Fruit fly (Drosophila melanogaster) whole organism, embryonic: ENCODE data around the gene CG44838.

Experiments used
- Bgb ChIP-seq: fragments of 200-800 bp; sonication (Bioruptor generic); IDR thresholded peaks from 2 replicates; pipeline ENCODE4 v1.3.6; 2022; ENCODE audit warnings: missing biosample characterization, missing genetic modification characterization; ENCODE audit not compliant: partially characterized antibody
- CG10274 ChIP-seq: fragments of 200-800 bp; sonication (Bioruptor generic); optimal IDR thresholded peaks from 3 replicates; lab custom pipeline; 2017; ENCODE audit warnings: missing biosample characterization, mild to moderate bottlenecking, missing genetic modification characterization
- CG10321 ChIP-seq: fragments of 200-800 bp; sonication (Bioruptor generic); IDR thresholded peaks from 2 replicates; pipeline ENCODE4 v1.3.6; 2022; ENCODE audit warnings: missing biosample characterization, missing genetic modification characterization
- CG10431 ChIP-seq: fragments of 200-800 bp; sonication (Bioruptor generic); optimal IDR thresholded peaks from 3 replicates; lab custom pipeline; 2018; ENCODE audit warnings: missing biosample characterization, mild to moderate bottlenecking, missing genetic modification characterization
- CG10654 ChIP-seq: fragments of 200-800 bp; sonication (Bioruptor generic); optimal IDR thresholded peaks from 2 replicates; lab custom pipeline; 2016; ENCODE audit warnings: missing biosample characterization, missing genetic modification characterization
- CG11723 ChIP-seq: fragments of 200-800 bp; sonication (Bioruptor generic); optimal IDR thresholded peaks from 2 replicates; lab custom pipeline; 2017; ENCODE audit warnings: missing biosample characterization, mild to moderate bottlenecking, missing genetic modification characterization
- CG12155 ChIP-seq: fragments of 200-800 bp; sonication (Bioruptor generic); optimal IDR thresholded peaks from 3 replicates; lab custom pipeline; 2016; ENCODE audit warnings: missing biosample characterization, missing genetic modification characterization
- CG13775 ChIP-seq: fragments of 200-800 bp; sonication (Bioruptor generic); optimal IDR thresholded peaks from 3 replicates; lab custom pipeline; 2017; ENCODE audit warnings: missing biosample characterization, mild to moderate bottlenecking, missing genetic modification characterization
- CG15696 ChIP-seq: fragments of 200-800 bp; sonication (Bioruptor generic); optimal IDR thresholded peaks from 2 replicates; lab custom pipeline; 2019; ENCODE audit warnings: missing biosample characterization, mild to moderate bottlenecking, missing genetic modification characterization, moderate library complexity
- CG1792 ChIP-seq: fragments of 200-800 bp; sonication (Bioruptor generic); optimal IDR thresholded peaks from 2 replicates; lab custom pipeline; 2016; ENCODE audit warnings: missing biosample characterization, missing genetic modification characterization
- CG18011 ChIP-seq: fragments of 200-800 bp; sonication (Bioruptor generic); optimal IDR thresholded peaks from 2 replicates; lab custom pipeline; 2017; ENCODE audit warnings: missing biosample characterization, missing genetic modification characterization, mild to moderate bottlenecking, moderate library complexity, missing genotype
- CG18262 ChIP-seq: fragments of 200-800 bp; optimal IDR thresholded peaks from 3 replicates; lab custom pipeline; 2019; ENCODE audit warnings: missing biosample characterization, mild to moderate bottlenecking, missing genetic modification characterization, moderate library complexity
- CG2875 ChIP-seq: fragments of 200-800 bp; sonication (Bioruptor generic); optimal IDR thresholded peaks from 2 replicates; lab custom pipeline; 2017; ENCODE audit warnings: missing biosample characterization, mild to moderate bottlenecking, missing genetic modification characterization, missing genetic modification reagents
- CG31441 ChIP-seq: fragments of 200-800 bp; sonication (Bioruptor generic); IDR thresholded peaks from 2 replicates; pipeline ENCODE4 v1.3.6; 2022; ENCODE audit warnings: missing biosample characterization, missing genetic modification characterization
- CG32767 ChIP-seq: fragments of 200-800 bp; sonication (Bioruptor generic); IDR thresholded peaks from 2 replicates; pipeline ENCODE4 v1.3.6; 2022; ENCODE audit warnings: missing biosample characterization, missing genetic modification characterization
- CG34376 ChIP-seq: fragments of 200-800 bp; sonication (Bioruptor generic); optimal IDR thresholded peaks from 2 replicates; lab custom pipeline; 2018; ENCODE audit warnings: missing biosample characterization, mild to moderate bottlenecking, missing genetic modification characterization
- CG42726 ChIP-seq: fragments of 200-800 bp; sonication (Bioruptor generic); IDR thresholded peaks from 2 replicates; pipeline ENCODE4 v1.3.6; 2022; ENCODE audit warnings: missing biosample characterization, missing genetic modification characterization; ENCODE audit not compliant: partially characterized antibody
- CG4424 ChIP-seq: fragments of 200-800 bp; sonication (Bioruptor generic); optimal IDR thresholded peaks from 3 replicates; lab custom pipeline; 2016; ENCODE audit warnings: missing biosample characterization, missing genetic modification characterization
- CG6689 ChIP-seq: fragments of 200-800 bp; sonication (Bioruptor generic); IDR thresholded peaks from 2 replicates; pipeline ENCODE4 v1.3.6; 2022; ENCODE audit warnings: missing biosample characterization, missing genetic modification characterization
- CkIIα-i1 ChIP-seq: fragments of 200-800 bp; sonication (Bioruptor generic); IDR thresholded peaks from 2 replicates; pipeline ENCODE4 v1.3.6; 2022; ENCODE audit warnings: missing biosample characterization, missing genetic modification characterization
- CoRest ChIP-seq: fragments of 200-800 bp; sonication (Bioruptor generic); optimal IDR thresholded peaks from 3 replicates; lab custom pipeline; 2018; ENCODE audit warnings: missing biosample characterization, mild to moderate bottlenecking, missing genetic modification characterization, moderate library complexity
- D19B ChIP-seq: fragments of 200-800 bp; sonication (Bioruptor generic); optimal IDR thresholded peaks from 2 replicates; lab custom pipeline; 2017; ENCODE audit warnings: missing biosample characterization, mild to moderate bottlenecking, missing genetic modification characterization
- HmgD ChIP-seq: fragments of 200-800 bp; sonication (Bioruptor generic); optimal IDR thresholded peaks from 3 replicates; lab custom pipeline; 2016; ENCODE audit warnings: missing biosample characterization, missing genetic modification characterization
- HmgZ ChIP-seq: fragments of 200-800 bp; sonication (Bioruptor generic); optimal IDR thresholded peaks from 2 replicates; lab custom pipeline; 2018; ENCODE audit warnings: missing biosample characterization, mild to moderate bottlenecking, missing genetic modification characterization
- Hr3 ChIP-seq: fragments of 200-800 bp; sonication (Bioruptor generic); optimal IDR thresholded peaks from 3 replicates; lab custom pipeline; 2016; ENCODE audit warnings: missing biosample characterization, missing genetic modification characterization
- Lim3 ChIP-seq: fragments of 200-800 bp; sonication (Bioruptor generic); IDR thresholded peaks from 2 replicates; pipeline ENCODE4 v1.3.6; 2022; ENCODE audit warnings: missing biosample characterization, missing genetic modification characterization
- Oaz ChIP-seq: fragments of 200-800 bp; sonication (Bioruptor generic); IDR thresholded peaks from 2 replicates; pipeline ENCODE4 v1.3.6; 2022; ENCODE audit warnings: missing biosample characterization, missing genetic modification characterization
- YL-1 ChIP-seq: fragments of 200-800 bp; sonication (Bioruptor generic); optimal IDR thresholded peaks from 3 replicates; lab custom pipeline; 2017; ENCODE audit warnings: missing biosample characterization, mild to moderate bottlenecking, missing genetic modification characterization
- abd-A ChIP-seq: fragments of 200-800 bp; sonication (Bioruptor generic); optimal IDR thresholded peaks from 3 replicates; lab custom pipeline; 2019; ENCODE audit warnings: missing biosample characterization, mild to moderate bottlenecking, missing genetic modification characterization, moderate library complexity
- ac ChIP-seq: fragments of 200-800 bp; sonication (Bioruptor generic); optimal IDR thresholded peaks from 3 replicates; lab custom pipeline; 2017; ENCODE audit warnings: missing biosample characterization, mild to moderate bottlenecking, missing genetic modification characterization
- corto ChIP-seq: fragments of 200-800 bp; sonication (Bioruptor generic); optimal IDR thresholded peaks from 2 replicates; lab custom pipeline; 2016; ENCODE audit warnings: missing biosample characterization, mild to moderate bottlenecking, missing genetic modification characterization, moderate library complexity
- dmrt11E ChIP-seq: fragments of 200-800 bp; sonication (Bioruptor generic); optimal IDR thresholded peaks from 3 replicates; lab custom pipeline; 2018; ENCODE audit warnings: missing biosample characterization, mild to moderate bottlenecking, missing genetic modification characterization, moderate library complexity
- fd96Cb ChIP-seq: fragments of 200-800 bp; sonication (Bioruptor generic); optimal IDR thresholded peaks from 2 replicates; lab custom pipeline; 2018; ENCODE audit warnings: missing biosample characterization, mild to moderate bottlenecking, missing genetic modification characterization, moderate library complexity
- ftz-f1 ChIP-seq: fragments of 200-800 bp; sonication (Bioruptor generic); optimal IDR thresholded peaks from 2 replicates; lab custom pipeline; 2016; ENCODE audit warnings: missing biosample characterization, missing genetic modification characterization
- gem ChIP-seq: fragments of 200-800 bp; sonication (Bioruptor generic); optimal IDR thresholded peaks from 2 replicates; lab custom pipeline; 2019; ENCODE audit warnings: missing biosample characterization, mild to moderate bottlenecking, missing genetic modification characterization, moderate library complexity
- ind ChIP-seq: fragments of 200-800 bp; sonication (Bioruptor generic); optimal IDR thresholded peaks from 3 replicates; lab custom pipeline; 2016; ENCODE audit warnings: missing biosample characterization, missing genetic modification characterization
- jigr1 ChIP-seq: fragments of 200-800 bp; sonication (Bioruptor generic); IDR thresholded peaks from 3 replicates; pipeline ENCODE4 v1.3.6; 2022; ENCODE audit warnings: missing biosample characterization, missing genetic modification characterization
- kay ChIP-seq: fragments of 200-800 bp; sonication (Bioruptor generic); optimal IDR thresholded peaks from 2 replicates; lab custom pipeline; 2016; ENCODE audit warnings: missing biosample characterization, missing genetic modification characterization
- lbe ChIP-seq: fragments of 200-800 bp; sonication (Bioruptor generic); optimal IDR thresholded peaks from 2 replicates; lab custom pipeline; 2016; ENCODE audit warnings: missing biosample characterization, mild to moderate bottlenecking, missing genetic modification characterization
- peb ChIP-seq: fragments of 200-800 bp; sonication (Bioruptor generic); IDR thresholded peaks from 2 replicates; pipeline ENCODE4 v1.3.6; 2022; ENCODE audit warnings: missing biosample characterization, missing genetic modification characterization
- tin ChIP-seq: fragments of 200-800 bp; sonication (Bioruptor generic); optimal IDR thresholded peaks from 3 replicates; lab custom pipeline; 2016; ENCODE audit warnings: missing biosample characterization, missing genetic modification characterization
- tna ChIP-seq: fragments of 200-800 bp; sonication (Bioruptor generic); IDR thresholded peaks from 2 replicates; pipeline ENCODE4 v1.3.6; 2022; ENCODE audit warnings: missing biosample characterization, missing genetic modification characterization; ENCODE audit not compliant: partially characterized antibody
- trem ChIP-seq: fragments of 200-800 bp; optimal IDR thresholded peaks from 3 replicates; lab custom pipeline; 2019; ENCODE audit warnings: missing biosample characterization, mild to moderate bottlenecking, missing genetic modification characterization, moderate library complexity
- wdn ChIP-seq: fragments of 200-800 bp; sonication (Bioruptor generic); IDR thresholded peaks from 2 replicates; pipeline ENCODE4 v1.3.6; 2022; ENCODE audit warnings: missing biosample characterization, missing genetic modification characterization
- wek ChIP-seq: fragments of 200-800 bp; sonication (Bioruptor generic); optimal IDR thresholded peaks from 3 replicates; lab custom pipeline; 2018; ENCODE audit warnings: missing biosample characterization, mild to moderate bottlenecking, missing genetic modification characterization, moderate library complexity
- z ChIP-seq: fragments of 200-800 bp; sonication (Bioruptor generic); IDR thresholded peaks from 3 replicates; pipeline ENCODE4 v1.3.6; 2022; ENCODE audit warnings: missing biosample characterization, missing genetic modification characterization
- zen ChIP-seq: fragments of 200-800 bp; sonication (Bioruptor generic); optimal IDR thresholded peaks from 3 replicates; lab custom pipeline; 2018; ENCODE audit warnings: missing biosample characterization, mild to moderate bottlenecking, missing genetic modification characterization, moderate library complexity

CG44838 gene

dm6 chr3L:9461670-9462246 is 908 bp downstream of the CG44838 start (continued):
- TF ChIP-seq peb (peak; percentile 12; the same call in 1 of the 2 replicates), Hr3 (GFP tag; lab: Kevin White, UChicago) (no peak), gem (tag; lab: Kevin White, UChicago) (peak; percentile 18), Oaz (GFP tag; lab: Robert Waterston, UW) (0 out of 2 replicates have a peak, but pooled peaks have one; percentile 19), ind (GFP tag; lab: Kevin White, UChicago) (peak; percentile 49), HmgZ (tag; lab: Kevin White, UChicago) (peak; percentile 19), CG13775 (GFP tag; lab: Kevin White, UChicago) (no peak)

dm6 chr3L:9462247-9462769 is 1.5 kb downstream of the CG44838 start:
- TF ChIP-seq HmgD (GFP tag; lab: Kevin White, UChicago), result no peak
- no peak for TF ChIP-seq CkIIα-i1
- peak; percentile 50 for TF ChIP-seq wdn (GFP tag; lab: Robert Waterston, UW)
- no peak; the same call in 2 of the 3 replicates for TF ChIP-seq z (GFP tag; lab: Robert Waterston, UW)
- TF ChIP-seq CG15696, result peak; percentile 90
- TF ChIP-seq CG4424, result peak; percentile 84
- TF ChIP-seq wek, result peak; percentile 9
- peak; percentile 78 for TF ChIP-seq CG32767 (GFP tag; lab: Robert Waterston, UW)
- TF ChIP-seq dmrt11E (tag; lab: Kevin White, UChicago), result peak; percentile 94
- no peak for TF ChIP-seq ftz-f1 (GFP tag; lab: Kevin White, UChicago)
- TF ChIP-seq CG18262 (tag; lab: Kevin White, UChicago), result peak; percentile 97
- no peak for TF ChIP-seq Lim3 (GFP tag; lab: Robert Waterston, UW)
- peak; percentile 92 for TF ChIP-seq CoRest (tag; lab: Kevin White, UChicago)
- TF ChIP-seq corto (GFP tag; lab: Kevin White, UChicago), result peak; percentile 56
- peak; percentile 72 for TF ChIP-seq D19B
- peak; percentile 86 for TF ChIP-seq tin (GFP tag; lab: Kevin White, UChicago)
- TF ChIP-seq HmgZ (tag; lab: Kevin White, UChicago), result peak; percentile 88
- no peak for TF ChIP-seq tna (GFP tag; lab: Robert Waterston, UW)
- TF ChIP-seq CG31441 (GFP tag; lab: Robert Waterston, UW), result peak; percentile 92
- 0 out of 3 replicates have a peak, but pooled peaks have one; percentile 30 for TF ChIP-seq jigr1 (GFP tag; lab: Robert Waterston, UW)
- TF ChIP-seq CG10654 (GFP tag; lab: Kevin White, UChicago), result peak; percentile 74
- peak; percentile 10; the same call in 1 of the 2 replicates for TF ChIP-seq CG10321 (GFP tag; lab: Robert Waterston, UW)
- peak; percentile 90 for TF ChIP-seq fd96Cb (tag; lab: Kevin White, UChicago)
- TF ChIP-seq CG6689, result peak; percentile 82
- TF ChIP-seq CG2875 (GFP tag; lab: Kevin White, UChicago), result peak; percentile 89
- TF ChIP-seq kay (GFP tag; lab: Kevin White, UChicago), result peak; percentile 75
- peak; percentile 59 for TF ChIP-seq CG12155
- TF ChIP-seq CG10274, result peak; percentile 51
- peak; percentile 32 for TF ChIP-seq abd-A (tag; lab: Kevin White, UChicago)
- TF ChIP-seq lbe (GFP tag; lab: Kevin White, UChicago), result peak; percentile 82
- TF ChIP-seq CG10431, result peak; percentile 79
- TF ChIP-seq YL-1, result peak; percentile 52
- peak; percentile 70 for TF ChIP-seq zen (tag; lab: Kevin White, UChicago)
- peak; percentile 81 for TF ChIP-seq CG11723 (GFP tag; lab: Kevin White, UChicago)
- peak; percentile 41 for TF ChIP-seq CG1792
- no peak; the same call in 1 of the 2 replicates for TF ChIP-seq CG42726 (GFP tag; lab: Robert Waterston, UW)
- peak; percentile 36; the same call in 1 of the 2 replicates for TF ChIP-seq Bgb
- TF ChIP-seq CG18011 (GFP tag; lab: Kevin White, UChicago), result peak; percentile 52
- peak; percentile 78 for TF ChIP-seq ac (GFP tag; lab: Kevin White, UChicago)
- TF ChIP-seq CG34376 (GFP tag; lab: Kevin White, UChicago), result peak; percentile 93
- peak; percentile 91 for TF ChIP-seq trem (tag; lab: Kevin White, UChicago)
